Fruit fly (Drosophila melanogaster) whole organism: ENCODE measurements around the gene ath.

Experiments
- CG8478 ChIP-seq: fragments of >200 bp; optimal IDR thresholded peaks from 2 replicates; lab custom pipeline; 2018; ENCODE audit warnings: inconsistent platforms
- EcR ChIP-seq, 2 experiments: fragments of >200 bp; optimal IDR thresholded peaks; 2 replicates each; lab custom pipeline; 2017; ENCODE audit warnings: missing biosample characterization in 2 of 2, missing genetic modification characterization in 2 of 2, missing genetic modification reagents in 2 of 2
- pan ChIP-seq: fragments of >200 bp; optimal IDR thresholded peaks from 2 replicates; lab custom pipeline; 2017
- psq ChIP-seq: fragments of >200 bp; optimal IDR thresholded peaks from 2 replicates; lab custom pipeline; 2017

DNA sequence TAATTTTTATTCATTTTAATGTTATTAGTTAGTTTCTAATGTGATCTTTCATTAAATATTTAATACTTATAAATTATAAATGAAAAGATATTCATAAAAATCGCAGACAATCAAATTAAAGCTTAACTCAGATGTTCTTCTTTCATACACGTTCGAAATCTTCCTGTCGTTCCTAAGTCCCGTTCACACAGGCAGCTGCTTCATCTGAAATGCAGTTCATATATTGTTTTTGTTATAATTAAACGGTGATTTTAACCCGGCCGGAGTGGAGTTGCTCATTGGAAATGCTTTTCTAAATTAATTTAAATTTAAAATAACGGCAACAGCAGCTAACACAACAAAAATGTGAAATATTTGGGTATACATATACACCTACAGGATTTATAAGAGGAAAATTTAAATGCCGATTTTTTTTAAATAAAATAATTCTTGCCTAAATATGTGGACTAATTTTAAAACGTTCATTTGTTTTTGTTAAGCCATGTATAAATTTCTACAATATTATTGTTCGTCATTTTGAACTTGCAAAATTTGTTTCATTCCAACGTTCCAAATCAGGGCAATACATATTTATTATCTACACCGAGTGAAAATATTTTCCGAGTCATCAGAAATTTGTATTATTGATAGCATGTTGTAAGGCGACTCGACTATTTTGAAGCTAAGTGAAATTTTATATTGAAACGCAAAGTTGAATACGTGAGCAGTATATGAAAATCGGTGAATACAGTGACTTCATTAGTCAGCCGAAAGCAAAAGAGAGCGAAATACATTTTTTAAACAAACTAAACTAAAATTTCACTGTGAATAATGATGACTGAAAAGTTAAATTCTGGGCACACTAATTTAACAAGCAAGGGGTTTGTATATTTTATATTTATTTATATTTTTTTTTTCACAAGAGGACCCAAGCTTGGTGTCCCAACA, 28.0 kb downstream of the ath start, which contains the start of gene me31B:
- no peak for TF ChIP-seq psq
- TF ChIP-seq pan (lab: Kevin White, UChicago): no peak
- TF ChIP-seq EcR (GFP tag; optimal IDR thresholded peaks at IDR 0.05; lab: Kevin White, UChicago): no peak
- TF ChIP-seq CG8478 (lab: Kevin White, UChicago): no peak
